Worm (Caenorhabditis elegans): ENCODE data around the gene T09B9.1.

T09B9.1 gene

ce11 chrX:9735479-9735878 lies 21.6 kb upstream of the T09B9.1 start:
- no peak for TF ChIP-seq ztf-11 (tag; optimal IDR thresholded peaks at IDR 0.05)
- no peak for TF ChIP-seq skn-1 (tag; optimal IDR thresholded peaks at IDR 0.05)
- no peak for TF ChIP-seq egl-5 (tag; optimal IDR thresholded peaks at IDR 0.05)
- no peak for TF ChIP-seq ZK546.5 (tag; optimal IDR thresholded peaks at IDR 0.05)
- TF ChIP-seq nhr-23 (tag; optimal IDR thresholded peaks at IDR 0.05): no peak
- TF ChIP-seq hmg-11 (tag; optimal IDR thresholded peaks at IDR 0.05): no peak
- TF ChIP-seq nfya-1 (tag; optimal IDR thresholded peaks at IDR 0.05; ENCODE audit: insufficient read depth): no peak
- no peak for TF ChIP-seq ztf-4 (tag; optimal IDR thresholded peaks at IDR 0.05)
- TF ChIP-seq nhr-237 (tag; optimal IDR thresholded peaks at IDR 0.05): no peak
- TF ChIP-seq egl-27 (tag; optimal IDR thresholded peaks at IDR 0.05): no peak

- TF ChIP-seq jun-1 (tag; optimal IDR thresholded peaks at IDR 0.05) (no peak), aly-2 (tag; optimal IDR thresholded peaks at IDR 0.05) (no peak), lin-39 (tag; optimal IDR thresholded peaks at IDR 0.05) (peak; percentile 62), nhr-25 (tag; optimal IDR thresholded peaks at IDR 0.05) (no peak), nhr-28 (tag; optimal IDR thresholded peaks at IDR 0.05) (no peak), nfya-1 (tag; optimal IDR thresholded peaks at IDR 0.05; ENCODE audit: insufficient read depth) (peak; percentile 62), ztf-4 (tag; optimal IDR thresholded peaks at IDR 0.05) (no peak), eor-1 (tag; optimal IDR thresholded peaks at IDR 0.05) (no peak), elt-2 (tag; optimal IDR thresholded peaks at IDR 0.05) (peak; percentile 8), daf-12 (tag; optimal IDR thresholded peaks at IDR 0.05) (no peak), hmg-11 (tag; optimal IDR thresholded peaks at IDR 0.05) (peak; percentile 44), unc-62 (GFP tag; optimal IDR thresholded peaks at IDR 0.05) (no peak), ama-1 (optimal IDR thresholded peaks at IDR 0.05) (no peak), mdl-1 (tag; optimal IDR thresholded peaks at IDR 0.05) (no peak), nhr-237 (tag; optimal IDR thresholded peaks at IDR 0.05) (no peak)
Measured at ce11 chrX:9737730-9738129, 19.3 kb upstream of the T09B9.1 start, which contains the start of gene F15G9.5. Gene F15G9.5 (minus strand): TSS chrX:9737888.

ce11 chrX:9742058-9742457 lies 15.0 kb upstream of the T09B9.1 start:
- TF ChIP-seq nhr-67 (tag; optimal IDR thresholded peaks at IDR 0.05): no peak
- no peak for TF ChIP-seq nhr-25 (tag; optimal IDR thresholded peaks at IDR 0.05)
- no peak for TF ChIP-seq unc-39 (tag; optimal IDR thresholded peaks at IDR 0.05)
- TF ChIP-seq zag-1 (tag; optimal IDR thresholded peaks at IDR 0.05): no peak
- no peak for TF ChIP-seq jun-1 (tag; optimal IDR thresholded peaks at IDR 0.05)
- TF ChIP-seq aly-2 (tag; optimal IDR thresholded peaks at IDR 0.05): no peak

ce11 chrX:9743513-9743914 lies 13.6 kb upstream of the T09B9.1 start:
- TF ChIP-seq nhr-11 (tag; optimal IDR thresholded peaks at IDR 0.05) (peak; percentile 28), tbx-2 (tag; optimal IDR thresholded peaks at IDR 0.05) (peak; percentile 90), egl-27 (tag; optimal IDR thresholded peaks at IDR 0.05) (peak; percentile 52), mdl-1 (tag; optimal IDR thresholded peaks at IDR 0.05) (peak; percentile 21), pqm-1 (tag; optimal IDR thresholded peaks at IDR 0.05) (peak; percentile 54), hmg-11 (tag; optimal IDR thresholded peaks at IDR 0.05) (peak; percentile 98), nhr-25 (tag; optimal IDR thresholded peaks at IDR 0.05) (peak; percentile 88), nfya-1 (tag; optimal IDR thresholded peaks at IDR 0.05; ENCODE audit: insufficient read depth) (peak; percentile 85), ceh-82 (tag; optimal IDR thresholded peaks at IDR 0.05) (peak; percentile 79), elt-3 (tag; optimal IDR thresholded peaks at IDR 0.05) (peak in 1 of 3 experiments; percentile 62), egl-5 (tag; optimal IDR thresholded peaks at IDR 0.05) (peak; percentile 60), R02D3.7 (tag; optimal IDR thresholded peaks at IDR 0.05) (peak; percentile 33), ztf-4 (tag; optimal IDR thresholded peaks at IDR 0.05) (peak; percentile 32), skn-1 (tag; optimal IDR thresholded peaks at IDR 0.05) (peak; percentile 64), lin-15B (tag; optimal IDR thresholded peaks at IDR 0.05) (peak; percentile 41), lin-39 (tag; optimal IDR thresholded peaks at IDR 0.05) (peak; percentile 91), lsy-12 (tag; optimal IDR thresholded peaks at IDR 0.05) (peak; percentile 88), unc-62 (GFP tag; optimal IDR thresholded peaks at IDR 0.05) (peak; percentile 67), nhr-77 (tag; optimal IDR thresholded peaks at IDR 0.05) (peak; percentile 76), nhr-43 (tag; optimal IDR thresholded peaks at IDR 0.05; ENCODE audit: poor library complexity, severe bottlenecking) (peak; percentile 81), elt-2 (tag; optimal IDR thresholded peaks at IDR 0.05) (peak; percentile 74), jun-1 (tag; optimal IDR thresholded peaks at IDR 0.05) (peak; percentile 88)

ce11 chrX:9754537-9754936 lies 2.5 kb upstream of the T09B9.1 start:
- TF ChIP-seq mdl-1 (tag; optimal IDR thresholded peaks at IDR 0.05) (no peak), daf-12 (tag; optimal IDR thresholded peaks at IDR 0.05) (no peak), fkh-2 (tag; optimal IDR thresholded peaks at IDR 0.05) (no peak), ceh-28 (tag; optimal IDR thresholded peaks at IDR 0.05) (no peak), egl-5 (tag; optimal IDR thresholded peaks at IDR 0.05) (no peak), jun-1 (tag; optimal IDR thresholded peaks at IDR 0.05) (no peak), pqm-1 (tag; optimal IDR thresholded peaks at IDR 0.05) (no peak), elt-3 (tag; optimal IDR thresholded peaks at IDR 0.05) (no peak)
